Worm (Caenorhabditis elegans): Measurements from ENCODE around the gene Y94H6A.3.

The Y94H6A.3 gene

DNA sequence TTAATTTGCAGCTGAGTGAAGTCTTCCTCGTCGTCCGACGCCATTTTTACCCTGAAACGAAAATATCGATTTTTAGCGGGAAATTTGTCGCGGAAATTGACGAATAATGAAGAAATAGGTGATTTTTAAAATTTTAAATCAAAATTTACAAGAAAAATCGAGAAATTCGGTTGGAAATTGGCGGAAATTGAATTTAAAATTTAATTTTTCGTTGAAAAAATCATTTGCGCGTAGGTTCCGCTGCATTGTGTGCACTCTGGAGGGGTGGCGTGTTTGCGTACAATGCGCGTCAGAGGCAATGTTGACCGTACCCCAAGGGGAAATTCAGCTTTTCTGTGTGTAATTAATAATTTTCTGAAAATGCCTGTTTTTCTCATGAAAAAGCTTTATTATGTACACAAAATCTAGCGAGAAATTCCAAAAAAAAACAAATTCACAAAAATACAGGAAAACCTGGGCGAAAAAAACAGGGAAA, 27.7 kb downstream of the Y94H6A.3 start, which contains the start of gene Y94H6A.5 (continued):
- TF ChIP-seq vab-15 (tag; optimal IDR thresholded peaks at IDR 0.05), result no peak
- no peak for TF ChIP-seq egl-13 (tag; optimal IDR thresholded peaks at IDR 0.05)
- no peak for TF ChIP-seq jun-1 (tag; optimal IDR thresholded peaks at IDR 0.05)
- TF ChIP-seq nhr-71 (tag; optimal IDR thresholded peaks at IDR 0.05), result no peak
- TF ChIP-seq lin-15B (tag; optimal IDR thresholded peaks at IDR 0.05), result no peak
- peak; percentile 0 for TF ChIP-seq irx-1 (tag; optimal IDR thresholded peaks at IDR 0.05)
- peak; percentile 56 for TF ChIP-seq nhr-47 (tag; optimal IDR thresholded peaks at IDR 0.05)
- TF ChIP-seq unc-62 (GFP tag; optimal IDR thresholded peaks at IDR 0.05), result no peak
- peak; percentile 68 for TF ChIP-seq unc-130 (tag; optimal IDR thresholded peaks at IDR 0.05)
- TF ChIP-seq isw-1 (GFP tag; IDR thresholded peaks at IDR 0.05), result peak; percentile 42; the same call in 1 of the 2 replicates
- TF ChIP-seq fkh-10 (GFP tag; optimal IDR thresholded peaks at IDR 0.05), result no peak
- TF ChIP-seq grh-1 (GFP tag; IDR thresholded peaks at IDR 0.05), result no peak
- no peak for TF ChIP-seq pax-3 (tag; optimal IDR thresholded peaks at IDR 0.05)
- TF ChIP-seq lin-35 (GFP tag; optimal IDR thresholded peaks at IDR 0.05), result peak; percentile 51 to 72
- no peak for TF ChIP-seq ets-5 (GFP tag; IDR thresholded peaks at IDR 0.05)
- peak; percentile 40 for TF ChIP-seq lin-13 (GFP tag; optimal IDR thresholded peaks at IDR 0.05)
- no peak for TF ChIP-seq zip-4 (GFP tag; optimal IDR thresholded peaks at IDR 0.05)
- TF ChIP-seq unc-30 (tag; optimal IDR thresholded peaks at IDR 0.05), result no peak
- TF ChIP-seq zag-1 (tag; optimal IDR thresholded peaks at IDR 0.05), result no peak
- TF ChIP-seq ceh-63 (GFP tag; optimal IDR thresholded peaks at IDR 0.05), result no peak
- TF ChIP-seq snpc-4 (tag; optimal IDR thresholded peaks at IDR 0.05), result no peak
- TF ChIP-seq aha-1 (tag; optimal IDR thresholded peaks at IDR 0.05), result no peak
- TF ChIP-seq efl-1 (optimal IDR thresholded peaks at IDR 0.05), result peak; percentile 59
- peak; percentile 64 to 93 for TF ChIP-seq efl-1 (GFP tag; optimal IDR thresholded peaks at IDR 0.05 in 1 of 2)
- TF ChIP-seq ztf-11 (tag; optimal IDR thresholded peaks at IDR 0.05), result no peak
- TF ChIP-seq efl-3 (GFP tag; optimal IDR thresholded peaks at IDR 0.05), result no peak
- TF ChIP-seq nhr-11 (tag; optimal IDR thresholded peaks at IDR 0.05), result no peak
- no peak for TF ChIP-seq unc-98 (GFP tag; IDR thresholded peaks at IDR 0.05)
- no peak for TF ChIP-seq sptf-1 (tag; optimal IDR thresholded peaks at IDR 0.05)
- no peak for TF ChIP-seq mab-9 (GFP tag; IDR thresholded peaks at IDR 0.05)
- TF ChIP-seq snu-23 (GFP tag; optimal IDR thresholded peaks at IDR 0.05), result peak; percentile 57
- peak; percentile 92 for TF ChIP-seq F16B12.6 (tag; optimal IDR thresholded peaks at IDR 0.05)

DNA sequence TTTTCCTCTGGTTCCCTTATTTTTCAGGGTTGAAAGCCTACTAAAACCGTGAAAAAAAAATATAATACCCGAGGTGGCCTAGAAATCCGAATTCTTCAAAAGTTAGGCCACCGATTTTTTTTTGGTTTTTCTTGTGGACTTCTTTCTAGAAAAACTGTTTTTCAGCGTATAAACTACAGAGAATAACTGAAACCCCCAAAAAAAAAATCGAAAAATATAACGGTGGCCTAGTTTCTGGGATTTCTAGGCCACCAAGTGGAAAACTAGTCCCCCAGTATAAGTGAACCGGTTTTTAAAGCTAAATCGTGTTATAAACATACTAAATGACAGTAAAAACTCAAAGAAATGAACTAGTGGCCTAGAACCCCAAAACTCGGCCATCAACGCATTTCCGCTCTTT, 29.4 kb downstream of the Y94H6A.3 start:
- TF ChIP-seq nhr-12 (tag; optimal IDR thresholded peaks at IDR 0.05) (no peak), rnt-1 (tag; optimal IDR thresholded peaks at IDR 0.05) (peak; percentile 10), ztf-11 (tag; optimal IDR thresholded peaks at IDR 0.05) (peak in 1 of 2 experiments; percentile 10), nhr-71 (tag; optimal IDR thresholded peaks at IDR 0.05) (no peak), nhr-85 (tag) (peak; percentile 68), efl-1 (optimal IDR thresholded peaks at IDR 0.05) (no peak), efl-1 (GFP tag; optimal IDR thresholded peaks at IDR 0.05 in 1 of 2) (peak in 1 of 2 experiments; percentile 5), ceh-90 (tag; optimal IDR thresholded peaks at IDR 0.05) (peak; percentile 32), ceh-82 (tag; optimal IDR thresholded peaks at IDR 0.05) (no peak), nhr-77 (tag; optimal IDR thresholded peaks at IDR 0.05) (no peak), swsn-7 (tag; optimal IDR thresholded peaks at IDR 0.05) (no peak)

DNA sequence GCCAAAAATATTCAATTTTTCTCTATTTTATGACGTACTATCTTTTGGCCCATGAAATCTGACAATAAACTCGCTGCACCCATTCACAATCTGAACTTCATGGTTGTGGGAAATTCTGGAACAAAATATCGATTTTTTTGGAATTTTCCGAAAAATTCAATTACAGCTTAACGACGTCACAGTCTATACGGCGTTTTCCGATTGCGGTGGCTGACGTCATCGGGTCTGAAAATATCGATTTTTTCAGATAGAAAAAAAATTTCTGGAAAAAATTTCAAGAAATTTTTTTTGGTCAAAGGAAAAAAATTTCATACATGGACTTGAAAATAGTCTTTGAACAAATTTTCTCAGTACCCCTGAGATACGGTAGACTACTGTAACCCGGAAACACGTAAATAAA, 30.7 kb downstream of the Y94H6A.3 start, which contains the start of gene ubc-8:
Gene ubc-8, minus strand, starts transcription at position 227 of the 400 bp plus-strand sequence.
- TF ChIP-seq elt-3 (tag; optimal IDR thresholded peaks at IDR 0.05) (no peak), ceh-90 (tag; optimal IDR thresholded peaks at IDR 0.05) (peak; percentile 3)
